Worm (Caenorhabditis elegans) whole organism, dauer: ENCODE measurements around the gene algn-12.

Experiments used
- unc-62 ChIP-seq: sonication (generic microtip); optimal IDR thresholded peaks from 2 replicates; lab custom pipeline; 2017; ENCODE audit warnings: missing biosample characterization, missing genetic modification reagents, missing genetic modification characterization

algn-12 gene

ce11 chrV:8050059-8050677 is 15.3 kb downstream of the algn-12 start:
- no peak for TF ChIP-seq unc-62 (GFP tag; lab: Kevin White, UChicago)

- no peak for TF ChIP-seq unc-62 (GFP tag; lab: Kevin White, UChicago)
Measured at ce11 chrV:8050811-8051210, 15.9 kb downstream of the algn-12 start, which contains the start of gene col-43. Gene col-43, minus strand, starts transcription at chrV:8050911.

ce11 chrV:8051851-8052250 is 16.9 kb downstream of the algn-12 start, which contains the start of gene sth-1:
Gene sth-1, plus strand, starts transcription at chrV:8052151.
- TF ChIP-seq unc-62 (GFP tag; lab: Kevin White, UChicago), result no peak

- TF ChIP-seq unc-62 (GFP tag; lab: Kevin White, UChicago), result no peak
Measured at ce11 chrV:8054130-8054529, 19.2 kb downstream of the algn-12 start, which contains the start of gene ZC513.2. Gene ZC513.2, plus strand, starts transcription at chrV:8054430.

ce11 chrV:8055170-8055569 is 20.3 kb downstream of the algn-12 start:
- no peak for TF ChIP-seq unc-62 (GFP tag; lab: Kevin White, UChicago)

ce11 chrV:8058359-8058758 is 23.4 kb downstream of the algn-12 start, which contains the start of gene str-138:
Gene str-138, plus strand, starts transcription at chrV:8058659.
- TF ChIP-seq unc-62 (GFP tag; lab: Kevin White, UChicago), result no peak

- TF ChIP-seq unc-62 (GFP tag; lab: Kevin White, UChicago), result no peak
Measured at ce11 chrV:8062074-8062473, 27.2 kb downstream of the algn-12 start, which contains the start of gene str-139. Gene str-139, minus strand, starts transcription at chrV:8062174.

- TF ChIP-seq unc-62 (GFP tag; lab: Kevin White, UChicago), result no peak
Measured at ce11 chrV:8067800-8068199, 32.9 kb downstream of the algn-12 start, which contains the start of gene str-140. Gene str-140, minus strand, starts transcription at chrV:8067900.

- no peak for TF ChIP-seq unc-62 (GFP tag; lab: Kevin White, UChicago)
Measured at ce11 chrV:8069637-8070036, 34.7 kb downstream of the algn-12 start, which contains the start of gene str-143. Gene str-143, minus strand, starts transcription at chrV:8069737.

- TF ChIP-seq unc-62 (GFP tag; lab: Kevin White, UChicago), result no peak
Measured at ce11 chrV:8072047-8072446, 37.1 kb downstream of the algn-12 start, which contains the start of gene str-144. Gene str-144, minus strand, starts transcription at chrV:8072147.

- TF ChIP-seq unc-62 (GFP tag; lab: Kevin White, UChicago), result no peak
Measured at ce11 chrV:8073162-8073561, 38.3 kb downstream of the algn-12 start.

- no peak for TF ChIP-seq unc-62 (GFP tag; lab: Kevin White, UChicago)
Measured at ce11 chrV:8075712-8076111, 40.8 kb downstream of the algn-12 start, which contains the start of gene catp-3. Gene catp-3, plus strand, starts transcription at chrV:8076012.

ce11 chrV:8079813-8080212 is 44.9 kb downstream of the algn-12 start:
- TF ChIP-seq unc-62 (GFP tag; lab: Kevin White, UChicago), result no peak

ce11 chrV:8081579-8081978 is 46.7 kb downstream of the algn-12 start, which contains the start of gene str-131:
Gene str-131, minus strand, starts transcription at chrV:8081679.
- TF ChIP-seq unc-62 (GFP tag; lab: Kevin White, UChicago), result no peak

- no peak for TF ChIP-seq unc-62 (GFP tag; lab: Kevin White, UChicago)
Measured at ce11 chrV:8085141-8085540, 50.2 kb downstream of the algn-12 start, which contains the start of gene C09H5.7. Gene C09H5.7, minus strand, starts transcription at chrV:8085241.
